Worm (Caenorhabditis elegans): ENCODE data around the gene Y55F3AR.2.
"Not testable (repeated sequence)": the region's sequence is repeated elsewhere in the genome, so short reads cannot be mapped to it uniquely, and the experiment has no call there.

Gene Y55F3AR.2

ce11 chrIV:1093870-1094564, at the start of gene Y55F3AR.2, which contains the start of gene cct-8:
TSS of gene Y55F3AR.2 (plus strand) at chrIV:1094541.
TSS of gene cct-8 (minus strand) at chrIV:1093920.
- TF ChIP-seq med-1 (GFP tag; optimal IDR thresholded peaks at IDR 0.05; ENCODE audit: insufficient read depth) (no peak), cog-1 (tag; optimal IDR thresholded peaks at IDR 0.05) (peak; percentile 88), ztf-23 (GFP tag; IDR thresholded peaks at IDR 0.05) (peak; percentile 92), flt-1 (GFP tag; IDR thresholded peaks at IDR 0.05) (peak; percentile 81), T22C8.4 (GFP tag; IDR thresholded peaks at IDR 0.05) (peak; percentile 55; the same call in 1 of the 2 replicates), klf-2 (GFP tag; conservative IDR thresholded peaks at IDR 0.05) (peak; percentile 52; the same call in 1 of the 2 replicates), tab-1 (GFP tag; IDR thresholded peaks at IDR 0.05) (no peak), ref-1 (GFP tag; conservative IDR thresholded peaks at IDR 0.05) (no peak), ztf-29 (GFP tag; IDR thresholded peaks at IDR 0.05) (no peak)

- no peak for TF ChIP-seq cog-1 (tag; optimal IDR thresholded peaks at IDR 0.05)
- no peak for TF ChIP-seq flt-1 (GFP tag; IDR thresholded peaks at IDR 0.05)
- no peak for TF ChIP-seq med-1 (GFP tag; optimal IDR thresholded peaks at IDR 0.05; ENCODE audit: insufficient read depth)
- TF ChIP-seq klf-2 (GFP tag; conservative IDR thresholded peaks at IDR 0.05) = no peak
- TF ChIP-seq ztf-29 (GFP tag; IDR thresholded peaks at IDR 0.05) = no peak
- no peak for TF ChIP-seq T22C8.4 (GFP tag; IDR thresholded peaks at IDR 0.05)
These were observed 48.7 kb upstream of the Y55F3AR.2 start, which contains the start of gene srx-12 for ce11 chrIV:1045683-1046082. TSS of gene srx-12 (plus strand) at chrIV:1045983.

ce11 chrIV:1046996-1047395, 47.3 kb upstream of the Y55F3AR.2 start:
- TF ChIP-seq T22C8.4 (GFP tag; IDR thresholded peaks at IDR 0.05) (peak; percentile 43; the same call in 1 of the 2 replicates), ztf-29 (GFP tag; IDR thresholded peaks at IDR 0.05) (no peak)

- not testable (repeated sequence) for TF ChIP-seq tab-1 (GFP tag; IDR thresholded peaks at IDR 0.05); T22C8.4 (GFP tag; IDR thresholded peaks at IDR 0.05); klf-2 (GFP tag; conservative IDR thresholded peaks at IDR 0.05)
These were observed 42.7 kb upstream of the Y55F3AR.2 start, which contains the start of gene Y55F3AM.21 for ce11 chrIV:1051636-1052133. TSS of gene Y55F3AM.21 (minus strand) at chrIV:1051686.

ce11 chrIV:1053989-1054388, 40.4 kb upstream of the Y55F3AR.2 start:
- TF ChIP-seq flt-1 (GFP tag; IDR thresholded peaks at IDR 0.05) (no peak), med-1 (GFP tag; optimal IDR thresholded peaks at IDR 0.05; ENCODE audit: insufficient read depth) (no peak), ref-1 (GFP tag; conservative IDR thresholded peaks at IDR 0.05) (no peak), tab-1 (GFP tag; IDR thresholded peaks at IDR 0.05) (no peak), T22C8.4 (GFP tag; IDR thresholded peaks at IDR 0.05) (no peak), klf-2 (GFP tag; conservative IDR thresholded peaks at IDR 0.05) (no peak), ztf-23 (GFP tag; IDR thresholded peaks at IDR 0.05) (no peak), ztf-29 (GFP tag; IDR thresholded peaks at IDR 0.05) (no peak), cog-1 (tag; optimal IDR thresholded peaks at IDR 0.05) (no peak)

- TF ChIP-seq T22C8.4 (GFP tag; IDR thresholded peaks at IDR 0.05) = no peak
- no peak for TF ChIP-seq cog-1 (tag; optimal IDR thresholded peaks at IDR 0.05)
- TF ChIP-seq ztf-23 (GFP tag; IDR thresholded peaks at IDR 0.05) = no peak
- TF ChIP-seq ref-1 (GFP tag; conservative IDR thresholded peaks at IDR 0.05) = no peak
- no peak for TF ChIP-seq tab-1 (GFP tag; IDR thresholded peaks at IDR 0.05)
- no peak for TF ChIP-seq med-1 (GFP tag; optimal IDR thresholded peaks at IDR 0.05; ENCODE audit: insufficient read depth)
- TF ChIP-seq ztf-29 (GFP tag; IDR thresholded peaks at IDR 0.05) = no peak
- TF ChIP-seq klf-2 (GFP tag; conservative IDR thresholded peaks at IDR 0.05) = no peak
- TF ChIP-seq flt-1 (GFP tag; IDR thresholded peaks at IDR 0.05) = no peak
These were observed 39.6 kb upstream of the Y55F3AR.2 start, which contains the start of gene dcap-1 for ce11 chrIV:1054736-1055135. TSS of gene dcap-1 (minus strand) at chrIV:1054794.

- TF ChIP-seq ztf-23 (GFP tag; IDR thresholded peaks at IDR 0.05) = no peak
- no peak for TF ChIP-seq med-1 (GFP tag; optimal IDR thresholded peaks at IDR 0.05; ENCODE audit: insufficient read depth)
- TF ChIP-seq ztf-29 (GFP tag; IDR thresholded peaks at IDR 0.05) = no peak
- no peak for TF ChIP-seq tab-1 (GFP tag; IDR thresholded peaks at IDR 0.05)
- no peak for TF ChIP-seq klf-2 (GFP tag; conservative IDR thresholded peaks at IDR 0.05)
- no peak for TF ChIP-seq flt-1 (GFP tag; IDR thresholded peaks at IDR 0.05)
- TF ChIP-seq T22C8.4 (GFP tag; IDR thresholded peaks at IDR 0.05) = no peak
- TF ChIP-seq ref-1 (GFP tag; conservative IDR thresholded peaks at IDR 0.05) = no peak
- no peak for TF ChIP-seq cog-1 (tag; optimal IDR thresholded peaks at IDR 0.05)
These were observed 38.6 kb upstream of the Y55F3AR.2 start for ce11 chrIV:1055734-1056133.

ce11 chrIV:1056263-1056942, 37.9 kb upstream of the Y55F3AR.2 start, which contains the start of the genes Y55F3AM.13 and mrps-25:
TSS of gene Y55F3AM.13 (minus strand) at chrIV:1056313.
TSS of gene mrps-25 (plus strand) at chrIV:1056892.
- no peak for TF ChIP-seq T22C8.4 (GFP tag; IDR thresholded peaks at IDR 0.05)
- TF ChIP-seq ztf-23 (GFP tag; IDR thresholded peaks at IDR 0.05) = no peak
- TF ChIP-seq cog-1 (tag; optimal IDR thresholded peaks at IDR 0.05) = no peak
- TF ChIP-seq ztf-29 (GFP tag; IDR thresholded peaks at IDR 0.05) = no peak
- TF ChIP-seq tab-1 (GFP tag; IDR thresholded peaks at IDR 0.05) = no peak
- TF ChIP-seq med-1 (GFP tag; optimal IDR thresholded peaks at IDR 0.05; ENCODE audit: insufficient read depth) = no peak
- no peak for TF ChIP-seq klf-2 (GFP tag; conservative IDR thresholded peaks at IDR 0.05)
- no peak for TF ChIP-seq flt-1 (GFP tag; IDR thresholded peaks at IDR 0.05)
- TF ChIP-seq ref-1 (GFP tag; conservative IDR thresholded peaks at IDR 0.05) = no peak

- TF ChIP-seq cog-1 (tag; optimal IDR thresholded peaks at IDR 0.05) (no peak), T22C8.4 (GFP tag; IDR thresholded peaks at IDR 0.05) (no peak), ref-1 (GFP tag; conservative IDR thresholded peaks at IDR 0.05) (no peak), med-1 (GFP tag; optimal IDR thresholded peaks at IDR 0.05; ENCODE audit: insufficient read depth) (no peak), klf-2 (GFP tag; conservative IDR thresholded peaks at IDR 0.05) (no peak), tab-1 (GFP tag; IDR thresholded peaks at IDR 0.05) (no peak), ztf-29 (GFP tag; IDR thresholded peaks at IDR 0.05) (no peak), ztf-23 (GFP tag; IDR thresholded peaks at IDR 0.05) (no peak), flt-1 (GFP tag; IDR thresholded peaks at IDR 0.05) (no peak)
These were observed 35.8 kb upstream of the Y55F3AR.2 start for ce11 chrIV:1058504-1058903.
